In genomic region chr3L:7868581-7869236, dm6 we compare ENCODE assay signal across 3 fruit fly cellular contexts.
TF ChIP-seq lines count a peak whose summit lies in the region.

CG32365 (plus strand) TSS chr3L:7869042.

TF ChIP-seq in whole organism, embryonic, 481 proteins besides CTCF, POLR2A, EP300 and RAD21 (continued from another document and continues in another):
- peak; percentile 55 for TF ChIP-seq her (GFP tag; optimal IDR thresholded peaks at IDR 0.05; lab: Kevin White, UChicago)
- no peak for TF ChIP-seq B-H1 (GFP tag; IDR thresholded peaks at IDR 0.05; lab: Robert Waterston, UW)
- no peak for TF ChIP-seq CG11696 (GFP tag; IDR thresholded peaks at IDR 0.05; lab: Robert Waterston, UW)
- no peak for TF ChIP-seq jumu (GFP tag; optimal IDR thresholded peaks at IDR 0.05; lab: Kevin White, UChicago)
- TF ChIP-seq gsb-n (tag; optimal IDR thresholded peaks at IDR 0.05; lab: Kevin White, UChicago): no peak
- no peak for TF ChIP-seq lov (optimal IDR thresholded peaks at IDR 0.05; lab: Kevin White, UChicago)
- 0 out of 3 replicates have a peak, but pooled peaks have one; percentile 3 for TF ChIP-seq lov (GFP tag; IDR thresholded peaks at IDR 0.05; lab: Robert Waterston, UW)
- peak; percentile 42 for TF ChIP-seq nau (GFP tag; optimal IDR thresholded peaks at IDR 0.05; lab: Kevin White, UChicago)
- peak; percentile 39 for TF ChIP-seq CG15514 (GFP tag; optimal IDR thresholded peaks at IDR 0.05; lab: Kevin White, UChicago)
- no peak for TF ChIP-seq salm (tag; optimal IDR thresholded peaks at IDR 0.05; lab: Kevin White, UChicago)
- TF ChIP-seq Pdp1 (GFP tag; optimal IDR thresholded peaks at IDR 0.05; lab: Kevin White, UChicago): peak in 1 of 2 experiments; percentile 47
- TF ChIP-seq CG3407 (GFP tag; optimal IDR thresholded peaks at IDR 0.05; lab: Kevin White, UChicago): no peak
- TF ChIP-seq CG12071 (GFP tag; optimal IDR thresholded peaks at IDR 0.05; lab: Kevin White, UChicago): peak; percentile 50
- TF ChIP-seq CG30403 (GFP tag; optimal IDR thresholded peaks at IDR 0.05; lab: Kevin White, UChicago): no peak
- peak; percentile 34 for TF ChIP-seq sens (GFP tag; lab: Kevin White, UChicago)
- peak; percentile 66 for TF ChIP-seq mirr (GFP tag; optimal IDR thresholded peaks at IDR 0.05; lab: Kevin White, UChicago)
- peak; percentile 1 for TF ChIP-seq CG4707 (GFP tag; optimal IDR thresholded peaks at IDR 0.05; lab: Kevin White, UChicago)
- TF ChIP-seq CG6689 (GFP tag; IDR thresholded peaks at IDR 0.05; lab: Robert Waterston, UW): no peak
- TF ChIP-seq ken (GFP tag; IDR thresholded peaks at IDR 0.05; lab: Robert Waterston, UW): no peak; the same call in 2 of the 3 replicates
- no peak; the same call in 2 of the 3 replicates for TF ChIP-seq Dbx (GFP tag; IDR thresholded peaks at IDR 0.05; lab: Robert Waterston, UW)
- no peak for TF ChIP-seq CG3065 (GFP tag; optimal IDR thresholded peaks at IDR 0.05; lab: Kevin White, UChicago)
- peak; percentile 4 for TF ChIP-seq CG7839 (tag; optimal IDR thresholded peaks at IDR 0.05; lab: Kevin White, UChicago)
- peak; percentile 52 for TF ChIP-seq CG13296 (GFP tag; optimal IDR thresholded peaks at IDR 0.05; lab: Kevin White, UChicago)
- peak; percentile 28 for TF ChIP-seq CG12219 (GFP tag; optimal IDR thresholded peaks at IDR 0.05; lab: Kevin White, UChicago)
- peak; percentile 65 for TF ChIP-seq ci (GFP tag; IDR thresholded peaks at IDR 0.05; lab: Robert Waterston, UW)
- no peak for TF ChIP-seq CG17912 (GFP tag; optimal IDR thresholded peaks at IDR 0.05; lab: Kevin White, UChicago)
- no peak for TF ChIP-seq gsb (GFP tag; IDR thresholded peaks at IDR 0.05; lab: Robert Waterston, UW)
- TF ChIP-seq CG34376 (GFP tag; optimal IDR thresholded peaks at IDR 0.05; lab: Kevin White, UChicago): peak; percentile 55
- no peak for TF ChIP-seq chm (GFP tag; IDR thresholded peaks at IDR 0.05; lab: Robert Waterston, UW)
- peak; percentile 73 for TF ChIP-seq E2f2 (GFP tag; IDR thresholded peaks at IDR 0.05; lab: Robert Waterston, UW)
- no peak for TF ChIP-seq Myb (GFP tag; optimal IDR thresholded peaks at IDR 0.05; lab: Kevin White, UChicago)
- TF ChIP-seq eve (GFP tag; optimal IDR thresholded peaks at IDR 0.05; lab: Kevin White, UChicago): peak in 1 of 2 experiments; percentile 76
- peak; percentile 21 for TF ChIP-seq dmrt99B (tag; optimal IDR thresholded peaks at IDR 0.05; lab: Kevin White, UChicago)
- peak; percentile 22 for TF ChIP-seq luna (GFP tag; optimal IDR thresholded peaks at IDR 0.05; lab: Kevin White, UChicago)
- TF ChIP-seq Fer3 (tag; optimal IDR thresholded peaks at IDR 0.05; lab: Kevin White, UChicago): peak; percentile 31
- peak; percentile 36; the same call in 1 of the 2 replicates for TF ChIP-seq tna (GFP tag; IDR thresholded peaks at IDR 0.05; lab: Robert Waterston, UW; ENCODE audit: partially characterized antibody)
- no peak for TF ChIP-seq sr (GFP tag; IDR thresholded peaks at IDR 0.05; lab: Robert Waterston, UW)
- no peak for TF ChIP-seq p53 (GFP tag; optimal IDR thresholded peaks at IDR 0.05; lab: Kevin White, UChicago)
- peak; percentile 27 for TF ChIP-seq gro (GFP tag; optimal IDR thresholded peaks at IDR 0.05; lab: Kevin White, UChicago)
- no peak for TF ChIP-seq Sox102F (GFP tag; optimal IDR thresholded peaks at IDR 0.05; lab: Kevin White, UChicago)
- peak; percentile 7 for TF ChIP-seq CG10147 (GFP tag; optimal IDR thresholded peaks at IDR 0.05; lab: Kevin White, UChicago)
- peak; percentile 34 for TF ChIP-seq cad (GFP tag; optimal IDR thresholded peaks at IDR 0.05; lab: Kevin White, UChicago)
- TF ChIP-seq CG5953 (GFP tag; IDR thresholded peaks at IDR 0.05; lab: Robert Waterston, UW): 0 out of 2 replicates have a peak, but pooled peaks have one; percentile 6
- no peak for TF ChIP-seq CG4730 (GFP tag; IDR thresholded peaks at IDR 0.05; lab: Robert Waterston, UW)

TF ChIP-seq in whole organism, prepupa, 60 proteins besides CTCF, POLR2A, EP300 and RAD21 (continued from another document):
- TF ChIP-seq CG16779 (tag; optimal IDR thresholded peaks at IDR 0.05; lab: Kevin White, UChicago) (no peak), net (GFP tag; optimal IDR thresholded peaks at IDR 0.05; lab: Kevin White, UChicago) (peak; percentile 53), Ets96B (tag; optimal IDR thresholded peaks at IDR 0.05; lab: Kevin White, UChicago) (no peak), acj6 (GFP tag; optimal IDR thresholded peaks at IDR 0.05; lab: Kevin White, UChicago) (no peak), CG8319 (GFP tag; optimal IDR thresholded peaks at IDR 0.05; lab: Kevin White, UChicago) (peak; percentile 9), CG8632 (GFP tag; optimal IDR thresholded peaks at IDR 0.05; lab: Kevin White, UChicago) (no peak), dsx (GFP tag; optimal IDR thresholded peaks at IDR 0.05; lab: Kevin White, UChicago; ENCODE audit: poor library complexity, severe bottlenecking) (peak; percentile 26), Met (GFP tag; optimal IDR thresholded peaks at IDR 0.05; lab: Kevin White, UChicago) (peak; percentile 32), svp (GFP tag; lab: Kevin White, UChicago) (peak; percentile 9), topi (GFP tag; optimal IDR thresholded peaks at IDR 0.05; lab: Kevin White, UChicago) (peak; percentile 19), esn (GFP tag; optimal IDR thresholded peaks at IDR 0.05; lab: Kevin White, UChicago) (no peak), OdsH (GFP tag; optimal IDR thresholded peaks at IDR 0.05; lab: Kevin White, UChicago) (no peak), Hr4 (GFP tag; optimal IDR thresholded peaks at IDR 0.05; lab: Kevin White, UChicago) (no peak), CG34406 (GFP tag; optimal IDR thresholded peaks at IDR 0.05; lab: Kevin White, UChicago) (no peak)

TF ChIP-seq in whole organism, wandering third instar larva, 38 proteins besides CTCF, POLR2A, EP300 and RAD21 (continued from another document):
- no peak for TF ChIP-seq Abd-B (GFP tag; optimal IDR thresholded peaks at IDR 0.05; lab: Kevin White, UChicago)
- no peak for TF ChIP-seq Hnf4 (GFP tag; optimal IDR thresholded peaks at IDR 0.05; lab: Kevin White, UChicago)
- TF ChIP-seq Dif (GFP tag; optimal IDR thresholded peaks at IDR 0.05; lab: Kevin White, UChicago; ENCODE audit: partially characterized antibody): no peak
- TF ChIP-seq Rel (GFP tag; optimal IDR thresholded peaks at IDR 0.05; lab: Kevin White, UChicago): no peak
- TF ChIP-seq Rel (tag; optimal IDR thresholded peaks at IDR 0.05; lab: Kevin White, UChicago): no peak
- no peak for TF ChIP-seq ey (GFP tag; optimal IDR thresholded peaks at IDR 0.05; lab: Kevin White, UChicago)
- peak; percentile 21 for TF ChIP-seq CrebA (GFP tag; optimal IDR thresholded peaks at IDR 0.05; lab: Kevin White, UChicago; ENCODE audit: borderline replicate concordance)
- TF ChIP-seq lola (GFP tag; optimal IDR thresholded peaks at IDR 0.05; lab: Kevin White, UChicago): no peak
- TF ChIP-seq Myc (optimal IDR thresholded peaks at IDR 0.05; lab: Kevin White, UChicago): peak; percentile 34
- TF ChIP-seq psq (GFP tag; optimal IDR thresholded peaks at IDR 0.05; lab: Kevin White, UChicago): no peak
- TF ChIP-seq Dfd (GFP tag; optimal IDR thresholded peaks at IDR 0.05; lab: Kevin White, UChicago): no peak
TF ChIP-seq in whole organism, wandering third instar larva: peak in this region for 7.
